Fruit fly (Drosophila melanogaster) whole organism, adult: Measurements from ENCODE around the gene milt.

Experiments
- CG11617 ChIP-seq: fragments of 200-800 bp; sonication (Bioruptor generic); optimal IDR thresholded peaks from 2 replicates; lab custom pipeline; 2017; ENCODE audit warnings: mild to moderate bottlenecking, missing biosample characterization, missing genetic modification reagents, missing genetic modification characterization
- CG1620 ChIP-seq: fragments of 200-800 bp; sonication (Bioruptor generic); optimal IDR thresholded peaks from 2 replicates; lab custom pipeline; 2016; ENCODE audit warnings: missing biosample characterization, missing genetic modification characterization
- CG33017 ChIP-seq: fragments of 200-800 bp; sonication (Bioruptor generic); optimal IDR thresholded peaks from 2 replicates; lab custom pipeline; 2018; ENCODE audit warnings: missing biosample characterization, mild to moderate bottlenecking, missing genetic modification characterization, moderate library complexity
- CG7045 ChIP-seq: fragments of 200-800 bp; sonication (Bioruptor generic); optimal IDR thresholded peaks from 2 replicates; lab custom pipeline; 2017; ENCODE audit warnings: missing biosample characterization, mild to moderate bottlenecking, missing genetic modification characterization
- CG7101 ChIP-seq: fragments of 200-800 bp; sonication (Bioruptor generic); optimal IDR thresholded peaks from 2 replicates; lab custom pipeline; 2018; ENCODE audit warnings: missing biosample characterization, mild to moderate bottlenecking, missing genetic modification characterization, moderate library complexity
- Crg-1 ChIP-seq: fragments of 200-800 bp; sonication (Bioruptor generic); optimal IDR thresholded peaks from 2 replicates; lab custom pipeline; 2016; ENCODE audit warnings: missing biosample characterization, missing genetic modification characterization
- Mnt ChIP-seq: fragments of 200-800 bp; sonication (Bioruptor generic); optimal IDR thresholded peaks from 2 replicates; lab custom pipeline; 2016; ENCODE audit warnings: missing biosample characterization, mild to moderate bottlenecking, missing genetic modification characterization
- bab1 ChIP-seq: fragments of 200-800 bp; sonication (Bioruptor generic); optimal IDR thresholded peaks from 3 replicates; lab custom pipeline; 2019; ENCODE audit warnings: missing biosample characterization, mild to moderate bottlenecking, missing genetic modification characterization, moderate library complexity
- cnc ChIP-seq, 2 experiments: fragments of >200 bp; optimal IDR thresholded peaks; 2 replicates each; lab custom pipeline; 2017
- kay ChIP-seq: fragments of 200-800 bp; sonication (Bioruptor generic); peaks from one replicate; lab custom pipeline; 2016; ENCODE audit warnings: missing biosample characterization, missing genetic modification characterization, borderline replicate concordance
- tj ChIP-seq: fragments of 200-800 bp; sonication (Bioruptor generic); optimal IDR thresholded peaks from 3 replicates; lab custom pipeline; 2017; ENCODE audit warnings: missing biosample characterization, mild to moderate bottlenecking, missing genetic modification characterization, moderate library complexity

DNA sequence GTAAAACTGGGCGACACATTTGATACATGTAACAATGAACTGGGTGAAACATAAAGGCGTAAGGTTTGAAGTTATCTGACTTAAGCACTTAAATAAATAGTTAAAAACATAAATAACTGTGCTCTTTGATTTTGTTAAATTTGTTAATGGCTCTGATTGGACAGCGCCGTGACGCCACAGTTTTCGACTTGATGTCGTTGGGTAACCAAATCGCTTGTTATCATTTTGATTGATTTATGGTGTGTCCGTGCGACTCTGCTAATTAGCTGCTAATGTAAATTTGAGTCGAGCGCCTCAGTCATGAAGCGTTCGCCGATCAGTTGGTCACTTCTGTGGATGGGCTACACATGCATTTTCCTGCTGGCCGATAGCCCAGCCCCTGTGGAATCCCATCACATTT, 30.1 kb downstream of the milt start, which contains the start of gene Ugt307A1:
- TF ChIP-seq kay (GFP tag; lab: Kevin White, UChicago) (no peak), tj (GFP tag; lab: Kevin White, UChicago) (no peak), Mnt (GFP tag; lab: Kevin White, UChicago) (no peak), bab1 (GFP tag; lab: Kevin White, UChicago) (no peak), CG33017 (tag; lab: Kevin White, UChicago) (no peak), CG11617 (GFP tag; lab: Kevin White, UChicago) (no peak), CG7101 (tag; lab: Kevin White, UChicago) (no peak), cnc (optimal IDR thresholded peaks at IDR 0.05; lab: Kevin White, UChicago) (no peak), CG7045 (GFP tag; lab: Kevin White, UChicago) (no peak), CG1620 (GFP tag; lab: Kevin White, UChicago) (no peak), Crg-1 (GFP tag; lab: Kevin White, UChicago) (no peak)
